Worm (Caenorhabditis elegans) whole organism, L2 larva: ENCODE data around the gene pyc-1.
A peak's percentile ranks its signal among the peaks of the same experiment; 100 is the strongest.

Experiments used
- alr-1 ChIP-seq: fragments of 150-350 bp; optimal IDR thresholded peaks from 2 replicates; lab custom pipeline; 2014; ENCODE audit warnings: missing biosample characterization, missing genetic modification characterization
- egl-27 ChIP-seq: sonication (generic microtip); optimal IDR thresholded peaks from 3 replicates; lab custom pipeline; 2017; ENCODE audit warnings: missing biosample characterization, missing genetic modification reagents, missing genetic modification characterization
- snpc-4 ChIP-seq: fragments of 150-350 bp; optimal IDR thresholded peaks from 2 replicates; lab custom pipeline; 2014; ENCODE audit warnings: missing biosample characterization, missing genetic modification characterization
- unc-39 ChIP-seq: fragments of 150-350 bp; optimal IDR thresholded peaks from 2 replicates; lab custom pipeline; 2014; ENCODE audit warnings: missing biosample characterization, missing genetic modification characterization
- unc-62 ChIP-seq: fragments of 150-350 bp; optimal IDR thresholded peaks from 2 replicates; lab custom pipeline; 2014; ENCODE audit warnings: missing biosample characterization, missing genetic modification reagents, missing genetic modification characterization

DNA sequence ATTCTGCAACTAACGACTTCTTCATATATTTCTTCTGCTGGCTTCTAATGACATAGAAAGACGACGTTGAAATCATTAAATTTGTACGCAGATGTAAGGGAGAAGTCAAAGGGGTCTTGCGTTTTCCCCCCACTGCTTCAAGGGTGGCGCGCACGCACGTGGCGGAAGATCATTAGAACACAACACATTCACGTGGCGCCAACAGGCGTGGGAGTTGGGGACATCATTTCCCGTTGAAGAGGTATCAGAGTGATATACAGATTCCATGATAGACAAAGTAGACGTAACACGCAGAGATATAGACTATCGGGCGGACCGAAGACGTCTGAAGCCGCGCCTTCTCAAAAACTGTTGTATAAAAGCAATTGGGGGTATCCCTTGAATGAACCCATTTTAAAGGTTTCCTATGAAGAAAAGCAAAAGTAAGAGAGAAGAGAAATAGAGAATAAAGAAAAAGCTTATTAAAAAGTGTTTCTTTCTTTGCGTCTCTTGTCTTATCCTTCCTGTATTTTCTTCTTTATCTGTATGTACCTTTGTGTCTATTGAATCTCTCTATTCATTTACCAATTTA lies 23.0 kb downstream of the pyc-1 start:
- no peak for TF ChIP-seq unc-62 (GFP tag; lab: Kevin White, UChicago)
- TF ChIP-seq alr-1, result no peak
- no peak for TF ChIP-seq snpc-4 (tag; lab: Kevin White, UChicago)
- no peak for TF ChIP-seq unc-39
- peak; percentile 59 for TF ChIP-seq egl-27
